Fruit fly (Drosophila melanogaster) whole organism, embryonic: Measurements from ENCODE around the gene CG2444.

ENCODE experiments used
- Awh ChIP-seq: fragments of 200-800 bp; sonication (Bioruptor generic); IDR thresholded peaks from 2 replicates; pipeline ENCODE4, ENCODE4 v1.3.6; 2022; ENCODE audit warnings: missing biosample characterization, missing genetic modification characterization
- B-H2 ChIP-seq: fragments of 200-800 bp; sonication (Bioruptor generic); optimal IDR thresholded peaks from 2 replicates; lab custom pipeline; 2018; ENCODE audit warnings: missing biosample characterization, mild to moderate bottlenecking, missing genetic modification characterization
- CG10267 ChIP-seq: fragments of 200-800 bp; sonication (Bioruptor generic); optimal IDR thresholded peaks from 2 replicates; lab custom pipeline; 2018; ENCODE audit warnings: missing biosample characterization, mild to moderate bottlenecking, missing genetic modification characterization, moderate library complexity
- CG11723 ChIP-seq: fragments of 200-800 bp; sonication (Bioruptor generic); optimal IDR thresholded peaks from 2 replicates; lab custom pipeline; 2017; ENCODE audit warnings: missing biosample characterization, mild to moderate bottlenecking, missing genetic modification characterization
- CG14667 ChIP-seq: fragments of 200-800 bp; sonication (Bioruptor generic); IDR thresholded peaks from 2 replicates; pipeline ENCODE4 v1.3.6; 2022; ENCODE audit warnings: missing biosample characterization, missing genetic modification characterization
- CG14710 ChIP-seq: fragments of 200-800 bp; sonication (Bioruptor generic); optimal IDR thresholded peaks from 3 replicates; lab custom pipeline; 2019; ENCODE audit warnings: missing biosample characterization, mild to moderate bottlenecking, missing genetic modification characterization, moderate library complexity
- CG15269 ChIP-seq: fragments of 200-800 bp; sonication (Bioruptor generic); optimal IDR thresholded peaks from 2 replicates; lab custom pipeline; 2018; ENCODE audit warnings: missing biosample characterization, mild to moderate bottlenecking, missing genetic modification characterization, moderate library complexity
- CG15514 ChIP-seq: fragments of 200-800 bp; sonication (Bioruptor generic); optimal IDR thresholded peaks from 3 replicates; lab custom pipeline; 2017; ENCODE audit warnings: missing biosample characterization, missing genetic modification characterization, mild to moderate bottlenecking, moderate library complexity, missing genetic modification reagents
- CG1603 ChIP-seq: fragments of 200-800 bp; sonication (Bioruptor generic); optimal IDR thresholded peaks from 2 replicates; lab custom pipeline; 2019; ENCODE audit warnings: missing biosample characterization, mild to moderate bottlenecking, missing genetic modification characterization, moderate library complexity
- CG1792 ChIP-seq: fragments of 200-800 bp; sonication (Bioruptor generic); optimal IDR thresholded peaks from 2 replicates; lab custom pipeline; 2016; ENCODE audit warnings: missing biosample characterization, missing genetic modification characterization
- CG2678 ChIP-seq: fragments of 200-800 bp; sonication (Bioruptor generic); optimal IDR thresholded peaks from 3 replicates; lab custom pipeline; 2019; ENCODE audit warnings: missing biosample characterization, mild to moderate bottlenecking, missing genetic modification characterization, moderate library complexity
- CG33213 ChIP-seq: fragments of 200-800 bp; sonication (Bioruptor generic); optimal IDR thresholded peaks from 3 replicates; lab custom pipeline; 2016; ENCODE audit warnings: missing biosample characterization, missing genetic modification characterization
- CG4820 ChIP-seq: fragments of 200-800 bp; sonication (Bioruptor generic); optimal IDR thresholded peaks from 3 replicates; lab custom pipeline; 2016; ENCODE audit warnings: missing biosample characterization, missing genetic modification characterization
- CG5245 ChIP-seq: fragments of 200-800 bp; sonication (Bioruptor generic); optimal IDR thresholded peaks from 3 replicates; lab custom pipeline; 2016; ENCODE audit warnings: missing biosample characterization, missing genetic modification characterization
- CG7839 ChIP-seq: fragments of 200-800 bp; sonication (Bioruptor generic); optimal IDR thresholded peaks from 3 replicates; lab custom pipeline; 2018; ENCODE audit warnings: missing biosample characterization, mild to moderate bottlenecking, missing genetic modification characterization, moderate library complexity
- CG7928 ChIP-seq: fragments of 200-800 bp; sonication (Bioruptor generic); optimal IDR thresholded peaks from 2 replicates; lab custom pipeline; 2017; ENCODE audit warnings: missing biosample characterization, mild to moderate bottlenecking, missing genetic modification characterization
- CG7963 ChIP-seq: fragments of 200-800 bp; sonication (Bioruptor generic); IDR thresholded peaks from 3 replicates; pipeline ENCODE4 v1.3.6; 2022; ENCODE audit warnings: missing biosample characterization, missing genetic modification characterization; ENCODE audit not compliant: partially characterized antibody
- CG8765 ChIP-seq: fragments of 200-800 bp; sonication (Bioruptor generic); IDR thresholded peaks from 2 replicates; pipeline ENCODE4 v1.3.6; 2022; ENCODE audit warnings: missing biosample characterization, missing genetic modification characterization
- CG9437 ChIP-seq: fragments of 200-800 bp; sonication (Bioruptor generic); optimal IDR thresholded peaks from 2 replicates; lab custom pipeline; 2018; ENCODE audit warnings: missing biosample characterization, mild to moderate bottlenecking, missing genetic modification characterization
- CTCF ChIP-seq: fragments of 200-800 bp; sonication (Bioruptor generic); optimal IDR thresholded peaks from 2 replicates; lab custom pipeline; 2017; ENCODE audit warnings: missing biosample characterization, mild to moderate bottlenecking, missing genetic modification characterization, moderate library complexity
- Dfd ChIP-seq, 2 experiments: fragments of >200 bp; optimal IDR thresholded peaks; 2 replicates each; lab custom pipeline; 2017; ENCODE audit warnings: missing biosample characterization in 2 of 2, missing genetic modification characterization in 2 of 2
- ERR ChIP-seq: fragments of 200-800 bp; sonication (Bioruptor generic); optimal IDR thresholded peaks from 2 replicates; lab custom pipeline; 2016; ENCODE audit warnings: missing biosample characterization, missing genetic modification characterization
- Fer3 ChIP-seq: fragments of 200-800 bp; sonication (Bioruptor generic); optimal IDR thresholded peaks from 2 replicates; lab custom pipeline; 2018; ENCODE audit warnings: missing biosample characterization, mild to moderate bottlenecking, missing genetic modification characterization, moderate library complexity
- H2.0 ChIP-seq: fragments of 200-800 bp; sonication (Bioruptor generic); IDR thresholded peaks from 2 replicates; pipeline ENCODE4 v1.3.6; 2022; ENCODE audit warnings: missing biosample characterization, missing genetic modification characterization
- HLH4C ChIP-seq: fragments of 200-800 bp; sonication (Bioruptor generic); IDR thresholded peaks from 3 replicates; pipeline ENCODE4 v1.3.6; 2022; ENCODE audit warnings: missing biosample characterization, missing genetic modification characterization; ENCODE audit not compliant: partially characterized antibody
- HLH54F ChIP-seq: fragments of 200-800 bp; sonication (Bioruptor generic); optimal IDR thresholded peaks from 3 replicates; lab custom pipeline; 2016; ENCODE audit warnings: missing biosample characterization, missing genetic modification characterization
- Hey ChIP-seq: fragments of 200-800 bp; sonication (Bioruptor generic); optimal IDR thresholded peaks from 3 replicates; lab custom pipeline; 2018; ENCODE audit warnings: missing biosample characterization, mild to moderate bottlenecking, missing genetic modification characterization
- Hmr ChIP-seq: fragments of 200-800 bp; sonication (Bioruptor generic); optimal IDR thresholded peaks from 3 replicates; lab custom pipeline; 2017; ENCODE audit warnings: mild to moderate bottlenecking, missing biosample characterization, missing genetic modification reagents, missing genetic modification characterization
- Lim3 ChIP-seq: fragments of 200-800 bp; sonication (Bioruptor generic); IDR thresholded peaks from 2 replicates; pipeline ENCODE4 v1.3.6; 2022; ENCODE audit warnings: missing biosample characterization, missing genetic modification characterization
- Myb ChIP-seq: fragments of 200-800 bp; sonication (Bioruptor generic); optimal IDR thresholded peaks from 2 replicates; lab custom pipeline; 2016; ENCODE audit warnings: missing biosample characterization, missing genetic modification characterization
- Nf-YC ChIP-seq: fragments of 200-800 bp; optimal IDR thresholded peaks from 3 replicates; lab custom pipeline; 2019; ENCODE audit warnings: missing biosample characterization, mild to moderate bottlenecking, missing genetic modification characterization, moderate library complexity
- Ravus ChIP-seq: fragments of 200-800 bp; sonication (Bioruptor generic); IDR thresholded peaks from 2 replicates; pipeline ENCODE4 v1.3.6; 2022; ENCODE audit warnings: missing biosample characterization, missing genetic modification characterization
- Sry-δ ChIP-seq: fragments of 200-800 bp; sonication (Bioruptor generic); optimal IDR thresholded peaks from 2 replicates; lab custom pipeline; 2016; ENCODE audit warnings: missing biosample characterization, missing genetic modification characterization
- Ssrp ChIP-seq: fragments of 200-800 bp; sonication (Bioruptor generic); optimal IDR thresholded peaks from 2 replicates; lab custom pipeline; 2018; ENCODE audit warnings: missing biosample characterization, mild to moderate bottlenecking, missing genetic modification characterization, moderate library complexity
- TFAM ChIP-seq: fragments of 200-800 bp; sonication (Bioruptor generic); optimal IDR thresholded peaks from 2 replicates; lab custom pipeline; 2017; ENCODE audit warnings: missing biosample characterization, missing genetic modification characterization, inconsistent platforms
- ara ChIP-seq: fragments of 200-800 bp; sonication (Bioruptor generic); IDR thresholded peaks from 2 replicates; pipeline ENCODE4 v1.3.6; 2022; ENCODE audit warnings: missing biosample characterization, missing genetic modification characterization
- bsh ChIP-seq, 2 experiments: fragments of 200-800 bp; sonication (Bioruptor generic); optimal IDR thresholded peaks; 2 replicates each; lab custom pipeline; 2017 to 2018; ENCODE audit warnings: mild to moderate bottlenecking in 2 of 2, missing biosample characterization in 2 of 2, missing genetic modification characterization in 2 of 2, moderate library complexity in 1 of 2
- cwo ChIP-seq: fragments of 200-800 bp; sonication (Bioruptor generic); optimal IDR thresholded peaks from 3 replicates; lab custom pipeline; 2017; ENCODE audit warnings: missing biosample characterization, missing genetic modification characterization, mild to moderate bottlenecking, moderate library complexity, missing genetic modification reagents
- emc ChIP-seq: fragments of 200-800 bp; sonication (Bioruptor generic); optimal IDR thresholded peaks from 2 replicates; lab custom pipeline; 2016; ENCODE audit warnings: missing biosample characterization, missing genetic modification characterization
- eyg ChIP-seq: fragments of 200-800 bp; sonication (Bioruptor generic); optimal IDR thresholded peaks from 3 replicates; lab custom pipeline; 2016; ENCODE audit warnings: missing biosample characterization, missing genetic modification characterization
- fd3F ChIP-seq: fragments of 200-800 bp; sonication (Bioruptor generic); optimal IDR thresholded peaks from 2 replicates; lab custom pipeline; 2018; ENCODE audit warnings: missing biosample characterization, mild to moderate bottlenecking, missing genetic modification characterization, moderate library complexity
- fd96Cb ChIP-seq: fragments of 200-800 bp; sonication (Bioruptor generic); optimal IDR thresholded peaks from 2 replicates; lab custom pipeline; 2018; ENCODE audit warnings: missing biosample characterization, mild to moderate bottlenecking, missing genetic modification characterization, moderate library complexity
- gce ChIP-seq: fragments of 200-800 bp; sonication (Bioruptor generic); IDR thresholded peaks from 3 replicates; pipeline ENCODE4 v1.3.6; 2022; ENCODE audit warnings: missing biosample characterization, missing genetic modification characterization
- ind ChIP-seq: fragments of 200-800 bp; sonication (Bioruptor generic); optimal IDR thresholded peaks from 3 replicates; lab custom pipeline; 2016; ENCODE audit warnings: missing biosample characterization, missing genetic modification characterization
- inv ChIP-seq: fragments of 200-800 bp; sonication (Bioruptor generic); IDR thresholded peaks from 2 replicates; pipeline ENCODE4 v1.3.6; 2022; ENCODE audit warnings: missing biosample characterization, missing genetic modification characterization; ENCODE audit not compliant: partially characterized antibody
- knrl ChIP-seq: fragments of 200-800 bp; sonication (Bioruptor generic); IDR thresholded peaks from 3 replicates; pipeline ENCODE4 v1.3.6; 2022; ENCODE audit warnings: missing biosample characterization, missing genetic modification characterization; ENCODE audit not compliant: partially characterized antibody
- maf-S ChIP-seq: fragments of 200-800 bp; sonication (Bioruptor generic); optimal IDR thresholded peaks from 2 replicates; lab custom pipeline; 2016; ENCODE audit warnings: missing biosample characterization, missing genetic modification characterization
- nau ChIP-seq: fragments of 200-800 bp; sonication (Bioruptor generic); optimal IDR thresholded peaks from 3 replicates; lab custom pipeline; 2017; ENCODE audit warnings: missing biosample characterization, mild to moderate bottlenecking, missing genetic modification characterization, missing genetic modification reagents
- prd ChIP-seq, 3 experiments: fragments of >200 bp in 2 of 3; fragments of 200-800 bp in 1 of 3; sonication (Bioruptor generic) in 1 of 3; optimal IDR thresholded peaks in 2 of 3; IDR thresholded peaks in 1 of 3; 2 replicates in 2 of 3; 3 replicates in 1 of 3; pipeline versions ENCODE4 v1.3.6 to Lab custom; 2017 to 2022; ENCODE audit warnings: missing biosample characterization in 1 of 3, missing genetic modification characterization in 1 of 3
- salm ChIP-seq: fragments of 200-800 bp; sonication (Bioruptor generic); optimal IDR thresholded peaks from 2 replicates; lab custom pipeline; 2018; ENCODE audit warnings: missing biosample characterization, mild to moderate bottlenecking, missing genetic modification characterization
- vvl ChIP-seq: fragments of 200-800 bp; sonication (Bioruptor generic); IDR thresholded peaks from 2 replicates; pipeline ENCODE4 v1.3.6; 2022; ENCODE audit warnings: missing biosample characterization, missing genetic modification characterization

CG2444 gene

dm6 chrX:11659080-11659479, 46.0 kb downstream of the CG2444 start (continued):
- TF ChIP-seq CG7839 (peak; percentile 67), Ssrp (peak; percentile 58), Lim3 (GFP tag; lab: Robert Waterston, UW) (no peak), knrl (GFP tag; lab: Robert Waterston, UW) (no peak), CG4820 (GFP tag; lab: Kevin White, UChicago) (peak; percentile 37), Nf-YC (tag; lab: Kevin White, UChicago) (peak; percentile 12), CG9437 (GFP tag; lab: Kevin White, UChicago) (no peak), ind (peak; percentile 55), Hey (tag; lab: Kevin White, UChicago) (no peak), CG11723 (GFP tag; lab: Kevin White, UChicago) (peak; percentile 15), Ravus (GFP tag; lab: Robert Waterston, UW) (no peak), CG7963 (GFP tag; lab: Robert Waterston, UW) (no peak), CG10267 (peak; percentile 31), ERR (GFP tag; lab: Kevin White, UChicago) (no peak), ara (GFP tag; lab: Robert Waterston, UW) (peak; percentile 41; the same call in 1 of the 2 replicates), Dfd (GFP tag; optimal IDR thresholded peaks at IDR 0.05; lab: Kevin White, UChicago) (no peak), emc (GFP tag; lab: Kevin White, UChicago) (no peak), TFAM (GFP tag; lab: Kevin White, UChicago) (no peak), CG14667 (no peak), Hmr (GFP tag; lab: Kevin White, UChicago) (no peak), prd (optimal IDR thresholded peaks at IDR 0.05; lab: Kevin White, UChicago) (no peak), prd (GFP tag; IDR thresholded peaks at IDR 0.05; lab: Robert Waterston, UW) (peak; percentile 61; the same call in 1 of the 3 replicates), eyg (GFP tag; lab: Kevin White, UChicago) (no peak), bsh (GFP tag; optimal IDR thresholded peaks at IDR 0.05; lab: Kevin White, UChicago) (peak; percentile 57 to 76), CG8765 (GFP tag; lab: Robert Waterston, UW) (no peak), CG7928 (GFP tag; lab: Kevin White, UChicago) (no peak), inv (GFP tag; lab: Robert Waterston, UW) (no peak), HLH4C (GFP tag; lab: Robert Waterston, UW) (no peak), Sry-δ (GFP tag; lab: Kevin White, UChicago) (no peak), nau (GFP tag; lab: Kevin White, UChicago) (peak; percentile 25), cwo (GFP tag; lab: Kevin White, UChicago) (peak; percentile 3), CG1792 (GFP tag; lab: Kevin White, UChicago) (no peak), maf-S (no peak), CG15514 (GFP tag; lab: Kevin White, UChicago) (no peak), salm (tag; lab: Kevin White, UChicago) (no peak), CG14710 (peak; percentile 40), CG33213 (GFP tag; lab: Kevin White, UChicago) (no peak), Myb (GFP tag; lab: Kevin White, UChicago) (no peak), CG2678 (tag; lab: Kevin White, UChicago) (peak; percentile 70), CG15269 (tag; lab: Kevin White, UChicago) (peak; percentile 45), Awh (GFP tag; lab: Robert Waterston, UW) (0 out of 2 replicates have a peak, but pooled peaks have one; percentile 17), HLH54F (no peak), CTCF (peak; percentile 11), H2.0 (GFP tag; lab: Robert Waterston, UW) (no peak), gce (no peak), vvl (GFP tag; lab: Robert Waterston, UW) (peak; percentile 23; the same call in 1 of the 2 replicates), CG1603 (tag; lab: Kevin White, UChicago) (peak; percentile 16), Fer3 (no peak), CG5245 (GFP tag; lab: Kevin White, UChicago) (no peak), fd96Cb (tag; lab: Kevin White, UChicago) (peak; percentile 69), B-H2 (GFP tag; lab: Kevin White, UChicago) (no peak), fd3F (GFP tag; lab: Kevin White, UChicago) (no peak)
